Worm (Caenorhabditis elegans) whole organism, young adult: ENCODE results near the gene alh-8.

ENCODE experiments used
- B0336.3 ChIP-seq: fragments of 200-800 bp; sonication (Bioruptor generic); IDR thresholded peaks from 2 replicates; pipeline ENCODE4 v1.3.6; 2022; ENCODE audit warnings: missing genetic modification characterization, missing compliant biosample characterization
- C06A6.2 ChIP-seq: fragments of 200-800 bp; sonication (Bioruptor generic); conservative IDR thresholded peaks from 2 replicates; pipeline ENCODE4 v1.3.6; 2022; ENCODE audit warnings: missing genetic modification characterization, missing compliant biosample characterization
- F22D6.2 ChIP-seq: sonication (generic microtip); optimal IDR thresholded peaks from 2 replicates; lab custom pipeline; 2016; ENCODE audit warnings: mild to moderate bottlenecking, missing genetic modification characterization, missing compliant biosample characterization
- T07F8.4 ChIP-seq: sonication (generic microtip); optimal IDR thresholded peaks from 2 replicates; lab custom pipeline; 2016; ENCODE audit warnings: mild to moderate bottlenecking, missing genetic modification characterization, moderate library complexity, missing compliant biosample characterization
- Y53G8AR.9 ChIP-seq: fragments of 200-800 bp; sonication (Bioruptor generic); conservative IDR thresholded peaks from 2 replicates; pipeline ENCODE4 v1.3.6; 2022; ENCODE audit warnings: missing genetic modification reagents, missing genetic modification characterization, missing compliant biosample characterization
- Y56A3A.18 ChIP-seq: fragments of 200-800 bp; sonication (Bioruptor generic); IDR thresholded peaks from 2 replicates; pipeline ENCODE4 v1.3.6; 2022; ENCODE audit warnings: missing genetic modification reagents, missing genetic modification characterization, missing compliant biosample characterization
- ZK185.1 ChIP-seq: sonication (generic microtip); optimal IDR thresholded peaks from 2 replicates; lab custom pipeline; 2016; ENCODE audit warnings: mild to moderate bottlenecking, missing genetic modification characterization, missing compliant biosample characterization; ENCODE audit not compliant: poor library complexity, severe bottlenecking
- akir-1 ChIP-seq: fragments of 200-800 bp; sonication (Bioruptor generic); optimal IDR thresholded peaks from 2 replicates; lab custom pipeline; 2018; ENCODE audit warnings: mild to moderate bottlenecking, missing genetic modification characterization, moderate library complexity, missing compliant biosample characterization
- ama-1 ChIP-seq, 3 experiments: fragments of 150-350 bp in 1 of 3; sonication (generic microtip) in 2 of 3; optimal IDR thresholded peaks; 2 replicates each; lab custom pipeline; 2014 to 2018; ENCODE audit warnings: missing biosample characterization in 2 of 3, missing genetic modification characterization in 2 of 3, missing genetic modification reagents in 2 of 3
- atf-7 ChIP-seq: sonication (generic microtip); optimal IDR thresholded peaks from 2 replicates; lab custom pipeline; 2017; ENCODE audit warnings: mild to moderate bottlenecking, missing genetic modification characterization, missing compliant biosample characterization
- attf-6 ChIP-seq: fragments of 200-800 bp; sonication (Bioruptor generic); IDR thresholded peaks from 2 replicates; pipeline ENCODE4 v1.3.6; 2022; ENCODE audit warnings: missing genetic modification reagents, missing genetic modification characterization, missing compliant biosample characterization
- bed-1 ChIP-seq: fragments of 200-800 bp; sonication (Bioruptor generic); IDR thresholded peaks from 2 replicates; pipeline ENCODE4 v1.3.6; 2022; ENCODE audit warnings: missing genetic modification reagents, missing genetic modification characterization, missing compliant biosample characterization
- ceh-100 ChIP-seq: fragments of 200-800 bp; sonication (Bioruptor generic); IDR thresholded peaks from 2 replicates; pipeline ENCODE4 v1.3.6; 2022; ENCODE audit warnings: missing genetic modification reagents, missing genetic modification characterization, missing compliant biosample characterization
- ceh-40 ChIP-seq: fragments of 200-800 bp; sonication (Bioruptor generic); IDR thresholded peaks from 2 replicates; pipeline ENCODE4 v1.3.6; 2022; ENCODE audit warnings: missing genetic modification characterization, missing compliant biosample characterization
- die-1 ChIP-seq: sonication (generic microtip); optimal IDR thresholded peaks from 2 replicates; lab custom pipeline; 2016; ENCODE audit warnings: missing genotype, mild to moderate bottlenecking, missing genetic modification characterization, missing compliant biosample characterization
- dox-1 ChIP-seq: fragments of 200-800 bp; sonication (Bioruptor generic); IDR thresholded peaks from 2 replicates; pipeline ENCODE4 v1.3.6; 2022; ENCODE audit warnings: missing genetic modification reagents, missing genetic modification characterization, missing compliant biosample characterization
- efl-1 ChIP-seq: fragments of 150-350 bp; optimal IDR thresholded peaks from 2 replicates; lab custom pipeline; 2014; ENCODE audit warnings: missing biosample characterization, missing genetic modification reagents, missing genetic modification characterization
- egl-44 ChIP-seq: fragments of 200-800 bp; sonication (Bioruptor generic); IDR thresholded peaks from 2 replicates; pipeline ENCODE4 v1.3.6; 2022; ENCODE audit warnings: missing genetic modification reagents, missing genetic modification characterization, missing compliant biosample characterization
- ekl-4 ChIP-seq: fragments of 200-800 bp; sonication (Bioruptor generic); IDR thresholded peaks from 2 replicates; pipeline ENCODE4 v1.3.6; 2022; ENCODE audit warnings: missing genetic modification reagents, missing genetic modification characterization, missing compliant biosample characterization
- gei-17 ChIP-seq: fragments of 200-800 bp; sonication (Bioruptor generic); optimal IDR thresholded peaks from 2 replicates; lab custom pipeline; 2018; ENCODE audit warnings: mild to moderate bottlenecking, missing genetic modification characterization, missing compliant biosample characterization
- hlh-12 ChIP-seq: sonication (generic microtip); optimal IDR thresholded peaks from 2 replicates; lab custom pipeline; 2016; ENCODE audit warnings: missing genetic modification characterization, missing compliant biosample characterization
- hsf-1 ChIP-seq: fragments of 200-800 bp; sonication (Bioruptor generic); IDR thresholded peaks from 2 replicates; pipeline ENCODE4 v1.3.6; 2022; ENCODE audit warnings: missing genetic modification reagents, missing genetic modification characterization, missing compliant biosample characterization
- let-526 ChIP-seq: fragments of 200-800 bp; sonication (Bioruptor generic); IDR thresholded peaks from 2 replicates; pipeline ENCODE4 v1.3.6; 2022; ENCODE audit warnings: missing genetic modification reagents, missing genetic modification characterization, missing compliant biosample characterization
- let-607 ChIP-seq, 2 experiments: fragments of 200-800 bp in 1 of 2; sonication (Bioruptor generic) in 1 of 2; sonication (generic microtip) in 1 of 2; optimal IDR thresholded peaks; 2 replicates each; lab custom pipeline; 2016 to 2018; ENCODE audit warnings: mild to moderate bottlenecking in 2 of 2, missing compliant biosample characterization in 2 of 2, missing genetic modification characterization in 2 of 2, moderate library complexity in 2 of 2, missing genotype in 1 of 2
- lin-26 ChIP-seq: fragments of 200-800 bp; sonication (Bioruptor generic); IDR thresholded peaks from 2 replicates; pipeline ENCODE4 v1.3.6; 2022; ENCODE audit warnings: missing genetic modification reagents, missing genetic modification characterization, missing compliant biosample characterization
- lin-54 ChIP-seq: fragments of 200-800 bp; sonication (Bioruptor generic); optimal IDR thresholded peaks from 2 replicates; lab custom pipeline; 2018; ENCODE audit warnings: mild to moderate bottlenecking, missing genetic modification characterization, missing compliant biosample characterization
- madf-6 ChIP-seq: fragments of 200-800 bp; sonication (Bioruptor generic); IDR thresholded peaks from 2 replicates; pipeline ENCODE4 v1.3.6; 2022; ENCODE audit warnings: missing genetic modification reagents, missing genetic modification characterization, missing compliant biosample characterization
- mxl-1 ChIP-seq: sonication (generic microtip); optimal IDR thresholded peaks from 2 replicates; lab custom pipeline; 2016; ENCODE audit warnings: missing genetic modification characterization, missing compliant biosample characterization
- nhr-80 ChIP-seq: sonication (generic microtip); optimal IDR thresholded peaks from 2 replicates; lab custom pipeline; 2016; ENCODE audit warnings: missing genetic modification characterization, missing compliant biosample characterization
- rcor-1 ChIP-seq: fragments of 200-800 bp; sonication (Bioruptor generic); IDR thresholded peaks from 2 replicates; pipeline ENCODE4 v1.3.6; 2022; ENCODE audit warnings: missing genetic modification reagents, missing genetic modification characterization, missing compliant biosample characterization
- rpc-1 ChIP-seq, 2 experiments: fragments of 150-350 bp in 1 of 2; sonication (generic microtip) in 1 of 2; optimal IDR thresholded peaks; 2 replicates each; lab custom pipeline; 2014 to 2018; ENCODE audit warnings: missing biosample characterization in 1 of 2, missing genetic modification characterization in 1 of 2, missing genetic modification reagents in 1 of 2, missing genotype in 1 of 2
- snpc-3.4 ChIP-seq: sonication (generic microtip); optimal IDR thresholded peaks from 2 replicates; lab custom pipeline; 2017; ENCODE audit warnings: missing genetic modification characterization, mild to moderate bottlenecking, missing compliant biosample characterization, antibody characterized with exemption, moderate library complexity, missing genotype, missing genetic modification reagents
- somi-1 ChIP-seq: fragments of 200-800 bp; sonication (Bioruptor generic); optimal IDR thresholded peaks from 2 replicates; lab custom pipeline; 2018; ENCODE audit warnings: mild to moderate bottlenecking, missing genetic modification characterization, missing compliant biosample characterization
- sptf-2 ChIP-seq: fragments of 200-800 bp; sonication (Bioruptor generic); optimal IDR thresholded peaks from 2 replicates; lab custom pipeline; 2018; ENCODE audit warnings: mild to moderate bottlenecking, missing genetic modification characterization, missing compliant biosample characterization
- tbp1 ChIP-seq: fragments of 200-800 bp; sonication (Bioruptor generic); optimal IDR thresholded peaks from 2 replicates; lab custom pipeline; 2018; ENCODE audit warnings: mild to moderate bottlenecking, missing genetic modification characterization, missing compliant biosample characterization
- zfh-2 ChIP-seq: fragments of 200-800 bp; sonication (Bioruptor generic); conservative IDR thresholded peaks from 2 replicates; pipeline ENCODE4 v1.3.6; 2022; ENCODE audit warnings: missing genetic modification reagents, missing genetic modification characterization, missing compliant biosample characterization
- ztf-18 ChIP-seq: sonication (generic microtip); optimal IDR thresholded peaks from 2 replicates; lab custom pipeline; 2016; ENCODE audit warnings: missing genotype, mild to moderate bottlenecking, missing genetic modification characterization, missing compliant biosample characterization
- ztf-26 ChIP-seq: sonication (generic microtip); optimal IDR thresholded peaks from 2 replicates; lab custom pipeline; 2017; ENCODE audit warnings: missing genetic modification characterization, missing compliant biosample characterization

Gene alh-8

ce11 chrII:11756684-11757107 lies 27.8 kb downstream of the alh-8 start (continued):
- TF ChIP-seq nhr-80 (tag; lab: Kevin White, UChicago) = peak; percentile 46
- TF ChIP-seq ZK185.1 (tag; lab: Kevin White, UChicago) = peak; percentile 12
- TF ChIP-seq ztf-18 = peak; percentile 59
- no peak for TF ChIP-seq hlh-12 (tag; lab: Kevin White, UChicago)
- peak; percentile 97 for TF ChIP-seq ama-1 (optimal IDR thresholded peaks at IDR 0.05; lab: Kevin White, UChicago)
- no peak for TF ChIP-seq ama-1 (GFP tag; optimal IDR thresholded peaks at IDR 0.05; lab: Kevin White, UChicago)
- peak; percentile 33; the same call in 1 of the 2 replicates for TF ChIP-seq egl-44 (GFP tag; lab: Robert Waterston, UW)
- TF ChIP-seq Y53G8AR.9 (GFP tag; lab: Robert Waterston, UW) = 0 out of 2 replicates have a peak, but pooled peaks have one; percentile 74
- peak; percentile 15 for TF ChIP-seq gei-17 (GFP tag; lab: Kevin White, UChicago)
- peak; percentile 5 for TF ChIP-seq somi-1 (GFP tag; lab: Kevin White, UChicago)
- 0 out of 2 replicates have a peak, but pooled peaks have one; percentile 38 for TF ChIP-seq ekl-4 (GFP tag; lab: Robert Waterston, UW)
- peak; percentile 62 for TF ChIP-seq lin-54 (GFP tag; lab: Kevin White, UChicago)
- TF ChIP-seq C06A6.2 = peak; percentile 55; the same call in 1 of the 2 replicates
- TF ChIP-seq T07F8.4 (tag; lab: Kevin White, UChicago) = peak; percentile 3
- no peak for TF ChIP-seq rpc-1 (optimal IDR thresholded peaks at IDR 0.05; lab: Kevin White, UChicago)
- no peak for TF ChIP-seq rpc-1 (tag; optimal IDR thresholded peaks at IDR 0.05; lab: Kevin White, UChicago)
- TF ChIP-seq efl-1 (GFP tag; lab: Kevin White, UChicago) = no peak
- TF ChIP-seq attf-6 (GFP tag; lab: Robert Waterston, UW) = peak; percentile 45; the same call in 1 of the 2 replicates
- no peak for TF ChIP-seq bed-1 (GFP tag; lab: Robert Waterston, UW)
- no peak for TF ChIP-seq let-526
- no peak for TF ChIP-seq die-1 (tag; lab: Kevin White, UChicago)
- peak; percentile 60 for TF ChIP-seq B0336.3 (GFP tag; lab: Robert Waterston, UW)
- TF ChIP-seq tbp1 (GFP tag; lab: Kevin White, UChicago) = peak; percentile 59
- TF ChIP-seq sptf-2 (GFP tag; lab: Kevin White, UChicago) = no peak
- peak; percentile 45 for TF ChIP-seq snpc-3.4 (tag; lab: Kevin White, UChicago)
- TF ChIP-seq lin-26 (GFP tag; lab: Robert Waterston, UW) = peak; percentile 79
- no peak for TF ChIP-seq rcor-1 (GFP tag; lab: Robert Waterston, UW)
- TF ChIP-seq let-607 (tag; optimal IDR thresholded peaks at IDR 0.05; lab: Kevin White, UChicago) = peak in 1 of 2 experiments; percentile 65
- TF ChIP-seq hsf-1 (GFP tag; lab: Robert Waterston, UW) = 0 out of 2 replicates have a peak, but pooled peaks have one; percentile 14
- TF ChIP-seq ceh-40 = peak; percentile 73; the same call in 1 of the 2 replicates
- peak; percentile 47 for TF ChIP-seq mxl-1 (tag; lab: Kevin White, UChicago)
- no peak for TF ChIP-seq akir-1
- peak; percentile 33; the same call in 1 of the 2 replicates for TF ChIP-seq Y56A3A.18 (GFP tag; lab: Robert Waterston, UW)
- TF ChIP-seq zfh-2 (GFP tag; lab: Robert Waterston, UW) = peak; percentile 45; the same call in 1 of the 2 replicates
- 0 out of 2 replicates have a peak, but pooled peaks have one; percentile 18 for TF ChIP-seq madf-6
- TF ChIP-seq F22D6.2 (tag; lab: Kevin White, UChicago) = no peak
- peak; percentile 75 for TF ChIP-seq ztf-26 (tag; lab: Kevin White, UChicago)
- TF ChIP-seq ceh-100 (GFP tag; lab: Robert Waterston, UW) = 0 out of 2 replicates have a peak, but pooled peaks have one; percentile 55
- TF ChIP-seq atf-7 = no peak
- peak; percentile 77 for TF ChIP-seq dox-1 (GFP tag; lab: Robert Waterston, UW)
